Fruit fly (Drosophila melanogaster) whole organism, embryonic: Measurements from ENCODE around the gene CG32985.

Source experiments
- ATbp ChIP-seq: fragments of 200-800 bp; sonication (Bioruptor generic); optimal IDR thresholded peaks from 2 replicates; lab custom pipeline; 2017; ENCODE audit warnings: missing biosample characterization, mild to moderate bottlenecking, missing genetic modification characterization, missing genetic modification reagents
- CG10431 ChIP-seq: fragments of 200-800 bp; sonication (Bioruptor generic); optimal IDR thresholded peaks from 3 replicates; lab custom pipeline; 2018; ENCODE audit warnings: missing biosample characterization, mild to moderate bottlenecking, missing genetic modification characterization
- CG11504 ChIP-seq: fragments of 200-800 bp; sonication (Bioruptor generic); optimal IDR thresholded peaks from 3 replicates; lab custom pipeline; 2019; ENCODE audit warnings: missing biosample characterization, mild to moderate bottlenecking, missing genetic modification characterization, moderate library complexity
- CG11723 ChIP-seq: fragments of 200-800 bp; sonication (Bioruptor generic); optimal IDR thresholded peaks from 2 replicates; lab custom pipeline; 2017; ENCODE audit warnings: missing biosample characterization, mild to moderate bottlenecking, missing genetic modification characterization
- CG12071 ChIP-seq: fragments of 200-800 bp; sonication (Bioruptor generic); optimal IDR thresholded peaks from 3 replicates; lab custom pipeline; 2018; ENCODE audit warnings: missing biosample characterization, mild to moderate bottlenecking, missing genetic modification characterization
- CG1233 ChIP-seq: fragments of 200-800 bp; sonication (Bioruptor generic); optimal IDR thresholded peaks from 4 replicates; lab custom pipeline; 2018; ENCODE audit warnings: missing biosample characterization, mild to moderate bottlenecking, missing genetic modification characterization
- CG13296 ChIP-seq: fragments of 200-800 bp; sonication (Bioruptor generic); optimal IDR thresholded peaks from 3 replicates; lab custom pipeline; 2018; ENCODE audit warnings: missing biosample characterization, mild to moderate bottlenecking, missing genetic modification characterization
- CG14710 ChIP-seq: fragments of 200-800 bp; sonication (Bioruptor generic); optimal IDR thresholded peaks from 3 replicates; lab custom pipeline; 2019; ENCODE audit warnings: missing biosample characterization, mild to moderate bottlenecking, missing genetic modification characterization, moderate library complexity
- CG16813 ChIP-seq: fragments of 200-800 bp; sonication (Bioruptor generic); IDR thresholded peaks from 3 replicates; pipeline ENCODE4 v1.3.6; 2022; ENCODE audit warnings: missing biosample characterization, missing genetic modification characterization; ENCODE audit not compliant: partially characterized antibody
- CG1792 ChIP-seq: fragments of 200-800 bp; sonication (Bioruptor generic); optimal IDR thresholded peaks from 2 replicates; lab custom pipeline; 2016; ENCODE audit warnings: missing biosample characterization, missing genetic modification characterization
- CG2116 ChIP-seq: fragments of 200-800 bp; sonication (Bioruptor generic); optimal IDR thresholded peaks from 3 replicates; lab custom pipeline; 2018; ENCODE audit warnings: missing biosample characterization, mild to moderate bottlenecking, missing genetic modification characterization
- CG2129 ChIP-seq: fragments of 200-800 bp; sonication (Bioruptor generic); IDR thresholded peaks from 2 replicates; pipeline ENCODE4 v1.3.6; 2022; ENCODE audit warnings: missing biosample characterization, missing genetic modification characterization; ENCODE audit not compliant: partially characterized antibody
- CG30020 ChIP-seq: fragments of 200-800 bp; optimal IDR thresholded peaks from 2 replicates; lab custom pipeline; 2019; ENCODE audit warnings: missing biosample characterization, mild to moderate bottlenecking, missing genetic modification characterization, moderate library complexity
- CG33557 ChIP-seq: fragments of 200-800 bp; sonication (Bioruptor generic); optimal IDR thresholded peaks from 2 replicates; lab custom pipeline; 2019; ENCODE audit warnings: missing biosample characterization, mild to moderate bottlenecking, missing genetic modification characterization, moderate library complexity
- CG34376 ChIP-seq: fragments of 200-800 bp; sonication (Bioruptor generic); optimal IDR thresholded peaks from 2 replicates; lab custom pipeline; 2018; ENCODE audit warnings: missing biosample characterization, mild to moderate bottlenecking, missing genetic modification characterization
- CG7357 ChIP-seq: fragments of 200-800 bp; sonication (Bioruptor generic); IDR thresholded peaks from 3 replicates; pipeline ENCODE4 v1.3.6; 2022; ENCODE audit warnings: missing biosample characterization, missing genetic modification characterization
- CG9215 ChIP-seq: fragments of 200-800 bp; sonication (Bioruptor generic); IDR thresholded peaks from 2 replicates; pipeline ENCODE4 v1.3.6; 2022; ENCODE audit warnings: missing biosample characterization, missing genetic modification characterization
- CG9876 ChIP-seq: fragments of 200-800 bp; sonication (Bioruptor generic); optimal IDR thresholded peaks from 2 replicates; lab custom pipeline; 2016; ENCODE audit warnings: missing biosample characterization, missing genetic modification characterization
- Dek ChIP-seq: fragments of 200-800 bp; sonication (Bioruptor generic); optimal IDR thresholded peaks from 3 replicates; lab custom pipeline; 2019; ENCODE audit warnings: missing biosample characterization, mild to moderate bottlenecking, missing genetic modification characterization, moderate library complexity
- Dll ChIP-seq: fragments of 200-800 bp; sonication (Bioruptor generic); IDR thresholded peaks from 4 replicates; pipeline ENCODE4 v1.3.6; 2022; ENCODE audit warnings: missing biosample characterization, missing genetic modification characterization; ENCODE audit not compliant: partially characterized antibody
- Fer3 ChIP-seq: fragments of 200-800 bp; sonication (Bioruptor generic); optimal IDR thresholded peaks from 2 replicates; lab custom pipeline; 2018; ENCODE audit warnings: missing biosample characterization, mild to moderate bottlenecking, missing genetic modification characterization, moderate library complexity
- Gug ChIP-seq: fragments of 200-800 bp; sonication (Bioruptor generic); IDR thresholded peaks from 4 replicates; pipeline ENCODE4 v1.3.6; 2022; ENCODE audit warnings: missing biosample characterization, missing genetic modification characterization
- H2.0 ChIP-seq: fragments of 200-800 bp; sonication (Bioruptor generic); IDR thresholded peaks from 2 replicates; pipeline ENCODE4 v1.3.6; 2022; ENCODE audit warnings: missing biosample characterization, missing genetic modification characterization
- Hr3 ChIP-seq: fragments of 200-800 bp; sonication (Bioruptor generic); optimal IDR thresholded peaks from 3 replicates; lab custom pipeline; 2016; ENCODE audit warnings: missing biosample characterization, missing genetic modification characterization
- Oaz ChIP-seq: fragments of 200-800 bp; sonication (Bioruptor generic); IDR thresholded peaks from 2 replicates; pipeline ENCODE4 v1.3.6; 2022; ENCODE audit warnings: missing biosample characterization, missing genetic modification characterization
- Oli ChIP-seq: fragments of 200-800 bp; sonication (Bioruptor generic); optimal IDR thresholded peaks from 2 replicates; lab custom pipeline; 2018; ENCODE audit warnings: missing biosample characterization, mild to moderate bottlenecking, missing genetic modification characterization, moderate library complexity
- Rx ChIP-seq: fragments of 200-800 bp; sonication (Bioruptor generic); IDR thresholded peaks from 2 replicates; pipeline ENCODE4 v1.3.6; 2022; ENCODE audit warnings: missing biosample characterization, missing genetic modification characterization
- Scr ChIP-seq: fragments of 200-800 bp; sonication (Bioruptor generic); IDR thresholded peaks from 2 replicates; pipeline ENCODE4 v1.3.6; 2022; ENCODE audit warnings: missing biosample characterization, missing genetic modification characterization; ENCODE audit not compliant: partially characterized antibody
- bbx ChIP-seq: fragments of 200-800 bp; sonication (Bioruptor generic); IDR thresholded peaks from 2 replicates; pipeline ENCODE4 v1.3.6; 2022; ENCODE audit warnings: missing biosample characterization, missing genetic modification characterization; ENCODE audit not compliant: partially characterized antibody
- cg ChIP-seq: fragments of 200-800 bp; sonication (Bioruptor generic); optimal IDR thresholded peaks from 3 replicates; lab custom pipeline; 2019; ENCODE audit warnings: missing biosample characterization, mild to moderate bottlenecking, missing genetic modification characterization, moderate library complexity
- crp ChIP-seq, 2 experiments: fragments of 200-800 bp; sonication (Bioruptor generic); optimal IDR thresholded peaks; 2 replicates in 1 of 2; 3 replicates in 1 of 2; lab custom pipeline; 2017; ENCODE audit warnings: missing biosample characterization in 2 of 2, missing genetic modification characterization in 2 of 2, mild to moderate bottlenecking in 1 of 2, moderate library complexity in 1 of 2
- gcm2 ChIP-seq: fragments of 200-800 bp; sonication (Bioruptor generic); optimal IDR thresholded peaks from 2 replicates; lab custom pipeline; 2016; ENCODE audit warnings: missing biosample characterization, missing genetic modification characterization
- gfzf ChIP-seq: fragments of 200-800 bp; sonication (Bioruptor generic); optimal IDR thresholded peaks from 2 replicates; lab custom pipeline; 2016; ENCODE audit warnings: missing biosample characterization, mild to moderate bottlenecking, missing genetic modification characterization, moderate library complexity
- her ChIP-seq: fragments of 200-800 bp; sonication (Bioruptor generic); optimal IDR thresholded peaks from 2 replicates; lab custom pipeline; 2016; ENCODE audit warnings: missing biosample characterization, missing genetic modification characterization
- lab ChIP-seq: fragments of 200-800 bp; sonication (Bioruptor generic); optimal IDR thresholded peaks from 3 replicates; lab custom pipeline; 2017; ENCODE audit warnings: missing biosample characterization, missing genetic modification characterization, mild to moderate bottlenecking, moderate library complexity, missing genetic modification reagents
- lmd ChIP-seq: fragments of 200-800 bp; sonication (Bioruptor generic); IDR thresholded peaks from 2 replicates; pipeline ENCODE4 v1.3.6; 2022; ENCODE audit warnings: missing biosample characterization, missing genetic modification characterization
- mirr ChIP-seq: fragments of 200-800 bp; sonication (Bioruptor generic); optimal IDR thresholded peaks from 3 replicates; lab custom pipeline; 2018; ENCODE audit warnings: missing biosample characterization, mild to moderate bottlenecking, missing genetic modification characterization
- nerfin-1 ChIP-seq: fragments of 200-800 bp; sonication (Bioruptor generic); optimal IDR thresholded peaks from 3 replicates; lab custom pipeline; 2019; ENCODE audit warnings: missing biosample characterization, mild to moderate bottlenecking, missing genetic modification characterization, moderate library complexity
- pho ChIP-seq: fragments of 200-800 bp; sonication (Bioruptor generic); optimal IDR thresholded peaks from 2 replicates; lab custom pipeline; 2016; ENCODE audit warnings: missing biosample characterization, missing genetic modification characterization
- pita ChIP-seq: fragments of 200-800 bp; sonication (Bioruptor generic); optimal IDR thresholded peaks from 2 replicates; lab custom pipeline; 2017; ENCODE audit warnings: missing biosample characterization, mild to moderate bottlenecking, missing genetic modification characterization
- sc ChIP-seq, 3 experiments: fragments of >200 bp in 2 of 3; fragments of 200-800 bp in 1 of 3; sonication (Bioruptor generic) in 1 of 3; optimal IDR thresholded peaks; 2 replicates in 2 of 3; 3 replicates in 1 of 3; lab custom pipeline; 2017; ENCODE audit warnings: mild to moderate bottlenecking in 1 of 3, missing biosample characterization in 1 of 3, missing genetic modification characterization in 1 of 3, missing genetic modification reagents in 1 of 3
- sd ChIP-seq: fragments of 200-800 bp; sonication (Bioruptor generic); optimal IDR thresholded peaks from 3 replicates; lab custom pipeline; 2018; ENCODE audit warnings: missing biosample characterization, mild to moderate bottlenecking, missing genetic modification characterization, moderate library complexity
- sima ChIP-seq: fragments of 200-800 bp; sonication (Bioruptor generic); optimal IDR thresholded peaks from 2 replicates; lab custom pipeline; 2016; ENCODE audit warnings: missing biosample characterization, missing genetic modification characterization
- sna ChIP-seq: fragments of 200-800 bp; sonication (Bioruptor generic); IDR thresholded peaks from 2 replicates; pipeline ENCODE4 v1.3.6; 2022; ENCODE audit warnings: missing biosample characterization, missing genetic modification characterization; ENCODE audit not compliant: partially characterized antibody
- tgo ChIP-seq: fragments of 200-800 bp; sonication (Bioruptor generic); IDR thresholded peaks from 3 replicates; pipeline ENCODE4 v1.3.6; 2022; ENCODE audit warnings: missing biosample characterization, missing genetic modification characterization
- wdn ChIP-seq: fragments of 200-800 bp; sonication (Bioruptor generic); IDR thresholded peaks from 2 replicates; pipeline ENCODE4 v1.3.6; 2022; ENCODE audit warnings: missing biosample characterization, missing genetic modification characterization
- wek ChIP-seq: fragments of 200-800 bp; sonication (Bioruptor generic); optimal IDR thresholded peaks from 3 replicates; lab custom pipeline; 2018; ENCODE audit warnings: missing biosample characterization, mild to moderate bottlenecking, missing genetic modification characterization, moderate library complexity

Gene CG32985

dm6 chr2L:8937003-8937402 lies 25.3 kb upstream of the CG32985 start, which contains the start of gene Tsp29Fb (continued):
- TF ChIP-seq sima (GFP tag; lab: Kevin White, UChicago): no peak
- no peak for TF ChIP-seq CG30020 (tag; lab: Kevin White, UChicago)
- peak; percentile 56 for TF ChIP-seq CG12071

dm6 chr2L:8937837-8938413 lies 24.4 kb upstream of the CG32985 start:
- peak; percentile 19 for TF ChIP-seq cg (GFP tag; lab: Kevin White, UChicago)
- TF ChIP-seq CG2129 (GFP tag; lab: Robert Waterston, UW): no peak
- no peak for TF ChIP-seq lmd (GFP tag; lab: Robert Waterston, UW)
- TF ChIP-seq CG13296 (GFP tag; lab: Kevin White, UChicago): peak; percentile 54
- TF ChIP-seq CG16813 (GFP tag; lab: Robert Waterston, UW): no peak
- TF ChIP-seq pho (GFP tag; lab: Kevin White, UChicago): no peak
- no peak for TF ChIP-seq crp (GFP tag; optimal IDR thresholded peaks at IDR 0.05; lab: Kevin White, UChicago)
- TF ChIP-seq Dll (GFP tag; lab: Robert Waterston, UW): no peak
- TF ChIP-seq pita (GFP tag; lab: Kevin White, UChicago): no peak
- TF ChIP-seq lab: peak; percentile 39
- TF ChIP-seq H2.0 (GFP tag; lab: Robert Waterston, UW): no peak
- TF ChIP-seq ATbp (GFP tag; lab: Kevin White, UChicago): peak; percentile 57
- TF ChIP-seq CG9876 (GFP tag; lab: Kevin White, UChicago): no peak
- no peak for TF ChIP-seq CG11504 (tag; lab: Kevin White, UChicago)
- TF ChIP-seq tgo (GFP tag; lab: Robert Waterston, UW): no peak
- TF ChIP-seq Oli: no peak
- TF ChIP-seq wek (GFP tag; lab: Kevin White, UChicago): peak; percentile 72
- no peak for TF ChIP-seq bbx
- TF ChIP-seq CG1792 (GFP tag; lab: Kevin White, UChicago): no peak
- TF ChIP-seq sc (optimal IDR thresholded peaks at IDR 0.05; lab: Kevin White, UChicago): no peak
- no peak for TF ChIP-seq sc (GFP tag; optimal IDR thresholded peaks at IDR 0.05; lab: Kevin White, UChicago)
- no peak for TF ChIP-seq Gug (GFP tag; lab: Robert Waterston, UW)
- no peak for TF ChIP-seq gfzf (GFP tag; lab: Kevin White, UChicago)
- TF ChIP-seq Hr3 (GFP tag; lab: Kevin White, UChicago): no peak
- no peak for TF ChIP-seq Oaz (GFP tag; lab: Robert Waterston, UW)
- TF ChIP-seq her (GFP tag; lab: Kevin White, UChicago): no peak
- TF ChIP-seq Dek (tag; lab: Kevin White, UChicago): no peak
- TF ChIP-seq CG33557: no peak
- no peak for TF ChIP-seq CG2116 (GFP tag; lab: Kevin White, UChicago)
- peak; percentile 21 for TF ChIP-seq mirr (GFP tag; lab: Kevin White, UChicago)
- no peak for TF ChIP-seq CG1233 (GFP tag; lab: Kevin White, UChicago)
- peak; percentile 22 for TF ChIP-seq sd
- no peak for TF ChIP-seq Scr (GFP tag; lab: Robert Waterston, UW)
- TF ChIP-seq CG34376 (GFP tag; lab: Kevin White, UChicago): no peak
- no peak for TF ChIP-seq CG7357
- TF ChIP-seq CG9215 (GFP tag; lab: Robert Waterston, UW): no peak
- TF ChIP-seq sna (GFP tag; lab: Robert Waterston, UW): no peak
- TF ChIP-seq nerfin-1 (tag; lab: Kevin White, UChicago): peak; percentile 37
- no peak for TF ChIP-seq CG10431 (GFP tag; lab: Kevin White, UChicago)
- TF ChIP-seq Rx: no peak
- peak; percentile 30 for TF ChIP-seq Fer3
- TF ChIP-seq wdn: no peak
- no peak for TF ChIP-seq CG11723
- TF ChIP-seq CG14710 (tag; lab: Kevin White, UChicago): no peak
- no peak for TF ChIP-seq gcm2 (GFP tag; lab: Kevin White, UChicago)
